Fruit fly (Drosophila melanogaster) whole organism, adult: Measurements from ENCODE around the gene CG14104.

Experiments used
- CG11617 ChIP-seq: fragments of 200-800 bp; sonication (Bioruptor generic); optimal IDR thresholded peaks from 2 replicates; lab custom pipeline; 2017; ENCODE audit warnings: mild to moderate bottlenecking, missing biosample characterization, missing genetic modification reagents, missing genetic modification characterization
- CG14711 ChIP-seq: fragments of 200-800 bp; sonication (Bioruptor generic); optimal IDR thresholded peaks from 2 replicates; lab custom pipeline; 2018; ENCODE audit warnings: missing biosample characterization, mild to moderate bottlenecking, missing genetic modification characterization, moderate library complexity
- CG1620 ChIP-seq: fragments of 200-800 bp; sonication (Bioruptor generic); optimal IDR thresholded peaks from 2 replicates; lab custom pipeline; 2016; ENCODE audit warnings: missing biosample characterization, missing genetic modification characterization
- CG33017 ChIP-seq: fragments of 200-800 bp; sonication (Bioruptor generic); optimal IDR thresholded peaks from 2 replicates; lab custom pipeline; 2018; ENCODE audit warnings: missing biosample characterization, mild to moderate bottlenecking, missing genetic modification characterization, moderate library complexity
- CG7101 ChIP-seq: fragments of 200-800 bp; sonication (Bioruptor generic); optimal IDR thresholded peaks from 2 replicates; lab custom pipeline; 2018; ENCODE audit warnings: missing biosample characterization, mild to moderate bottlenecking, missing genetic modification characterization, moderate library complexity
- Clk ChIP-seq: fragments of 200-800 bp; sonication (Bioruptor generic); optimal IDR thresholded peaks from 2 replicates; lab custom pipeline; 2017; ENCODE audit warnings: missing biosample characterization, missing genetic modification characterization
- bab1 ChIP-seq: fragments of 200-800 bp; sonication (Bioruptor generic); optimal IDR thresholded peaks from 3 replicates; lab custom pipeline; 2019; ENCODE audit warnings: missing biosample characterization, mild to moderate bottlenecking, missing genetic modification characterization, moderate library complexity
- cic ChIP-seq: fragments of 200-800 bp; sonication (Bioruptor generic); optimal IDR thresholded peaks from 2 replicates; lab custom pipeline; 2017; ENCODE audit warnings: missing biosample characterization, mild to moderate bottlenecking, missing genetic modification characterization, moderate library complexity
- kay ChIP-seq: fragments of 200-800 bp; sonication (Bioruptor generic); peaks from one replicate; lab custom pipeline; 2016; ENCODE audit warnings: missing biosample characterization, missing genetic modification characterization, borderline replicate concordance
- ovo ChIP-seq: fragments of 200-800 bp; sonication (Bioruptor generic); optimal IDR thresholded peaks from 2 replicates; lab custom pipeline; 2016; ENCODE audit warnings: missing biosample characterization, missing genetic modification characterization
- pad ChIP-seq: fragments of 200-800 bp; sonication (Bioruptor generic); optimal IDR thresholded peaks from 3 replicates; lab custom pipeline; 2017; ENCODE audit warnings: missing biosample characterization, missing genetic modification characterization, mild to moderate bottlenecking, moderate library complexity, missing genetic modification reagents
- tj ChIP-seq: fragments of 200-800 bp; sonication (Bioruptor generic); optimal IDR thresholded peaks from 3 replicates; lab custom pipeline; 2017; ENCODE audit warnings: missing biosample characterization, mild to moderate bottlenecking, missing genetic modification characterization, moderate library complexity

DNA sequence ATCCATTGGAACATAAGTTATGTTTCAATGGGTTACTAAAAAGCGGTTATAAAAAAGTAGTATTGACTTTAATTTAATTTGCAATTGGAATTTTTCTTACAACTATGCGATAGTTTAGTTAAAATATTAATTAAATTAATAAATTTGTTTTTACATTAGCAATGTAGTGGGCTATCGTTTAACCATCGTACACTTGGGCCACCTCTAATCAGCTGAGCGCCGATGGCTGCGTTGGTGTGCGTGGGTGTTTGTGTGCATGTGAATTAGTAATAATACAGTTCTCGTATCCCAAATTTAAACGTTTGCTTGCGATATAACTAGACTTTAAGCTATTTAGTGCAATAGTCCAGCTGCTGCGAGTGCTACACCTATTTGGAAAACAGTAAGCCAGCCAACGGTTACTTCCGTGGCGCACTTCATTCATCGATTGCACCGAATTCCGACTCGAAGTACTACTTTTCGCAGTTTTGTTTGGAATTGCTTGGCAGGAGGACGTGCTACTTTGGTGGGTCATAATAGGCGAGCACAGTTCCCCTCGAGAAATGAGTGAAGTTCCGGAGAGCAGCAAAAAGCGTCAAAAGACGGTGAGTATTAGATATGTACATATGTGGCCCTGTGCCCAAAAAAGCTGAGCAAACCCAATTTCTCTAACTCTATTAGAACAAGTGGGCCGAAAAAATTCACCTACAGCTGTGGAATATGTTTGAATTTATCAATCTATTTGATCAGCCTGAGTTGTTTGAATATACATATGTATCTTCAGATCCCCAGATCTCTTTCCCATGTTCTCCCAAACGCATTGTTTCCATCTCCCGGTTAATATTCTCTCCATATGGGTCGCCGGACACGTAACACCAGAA lies 38.3 kb upstream of the CG14104 start, which contains the start of gene Papss:
- TF ChIP-seq CG14711 (tag; lab: Kevin White, UChicago) (peak; percentile 37), CG11617 (GFP tag; lab: Kevin White, UChicago) (peak; percentile 26), pad (GFP tag; lab: Kevin White, UChicago) (no peak), tj (no peak), CG33017 (tag; lab: Kevin White, UChicago) (peak; percentile 19), kay (GFP tag; lab: Kevin White, UChicago) (no peak), cic (no peak), CG7101 (tag; lab: Kevin White, UChicago) (peak; percentile 32), ovo (GFP tag; lab: Kevin White, UChicago) (no peak), bab1 (GFP tag; lab: Kevin White, UChicago) (peak; percentile 66), CG1620 (GFP tag; lab: Kevin White, UChicago) (no peak), Clk (GFP tag; lab: Kevin White, UChicago) (no peak)
